Worm (Caenorhabditis elegans) whole organism, L2 larva: ENCODE measurements around the gene Y17G7B.21.

Experiments
- C34F6.9 ChIP-seq: fragments of 150-350 bp; optimal IDR thresholded peaks from 2 replicates; lab custom pipeline; 2014; ENCODE audit warnings: missing biosample characterization, missing genetic modification characterization
- F13H6.1 ChIP-seq: sonication (generic microtip); optimal IDR thresholded peaks from 2 replicates; lab custom pipeline; 2016; ENCODE audit warnings: missing genetic modification characterization, missing compliant biosample characterization
- R02D3.7 ChIP-seq: fragments of 150-350 bp; optimal IDR thresholded peaks from 2 replicates; lab custom pipeline; 2014; ENCODE audit warnings: missing biosample characterization, missing genetic modification characterization
- Y55F3AM.14 ChIP-seq: fragments of 200-800 bp; sonication (Bioruptor generic); optimal IDR thresholded peaks from 2 replicates; lab custom pipeline; 2018; ENCODE audit warnings: mild to moderate bottlenecking, missing genetic modification characterization, missing compliant biosample characterization
- ZK546.5 ChIP-seq: sonication (generic microtip); optimal IDR thresholded peaks from 2 replicates; lab custom pipeline; 2017; ENCODE audit warnings: missing biosample characterization, missing genetic modification characterization
- aly-2 ChIP-seq: fragments of 150-350 bp; optimal IDR thresholded peaks from 2 replicates; lab custom pipeline; 2014; ENCODE audit warnings: missing biosample characterization, missing genetic modification characterization
- ama-1 ChIP-seq: fragments of 150-350 bp; optimal IDR thresholded peaks from 2 replicates; lab custom pipeline; 2018; ENCODE audit warnings: inconsistent platforms
- blmp-1 ChIP-seq: sonication (generic microtip); optimal IDR thresholded peaks from 2 replicates; lab custom pipeline; 2017; ENCODE audit warnings: missing genetic modification characterization, mild to moderate bottlenecking, missing compliant biosample characterization, antibody characterized with exemption, moderate library complexity; ENCODE audit not compliant: insufficient read depth
- ceh-16 ChIP-seq: fragments of 150-350 bp; optimal IDR thresholded peaks from 2 replicates; lab custom pipeline; 2014; ENCODE audit warnings: missing biosample characterization, missing genetic modification characterization
- ceh-82 ChIP-seq: fragments of 150-350 bp; optimal IDR thresholded peaks from 2 replicates; lab custom pipeline; 2014; ENCODE audit warnings: missing biosample characterization, missing genetic modification characterization
- crh-2 ChIP-seq: sonication (generic microtip); optimal IDR thresholded peaks from 2 replicates; lab custom pipeline; 2017; ENCODE audit warnings: missing biosample characterization, missing genetic modification characterization
- dmd-4 ChIP-seq: sonication (generic microtip); optimal IDR thresholded peaks from 2 replicates; lab custom pipeline; 2017; ENCODE audit warnings: missing biosample characterization, missing genetic modification characterization
- egl-27 ChIP-seq: sonication (generic microtip); optimal IDR thresholded peaks from 3 replicates; lab custom pipeline; 2017; ENCODE audit warnings: missing biosample characterization, missing genetic modification reagents, missing genetic modification characterization
- elt-1 ChIP-seq: fragments of 150-350 bp; optimal IDR thresholded peaks from 2 replicates; lab custom pipeline; 2014; ENCODE audit warnings: missing biosample characterization, missing genetic modification characterization
- elt-3 ChIP-seq: sonication (generic microtip); optimal IDR thresholded peaks from 2 replicates; lab custom pipeline; 2017; ENCODE audit warnings: missing biosample characterization, missing genetic modification characterization
- fos-1 ChIP-seq: fragments of 150-350 bp; optimal IDR thresholded peaks from 2 replicates; lab custom pipeline; 2014; ENCODE audit warnings: missing biosample characterization, missing genetic modification characterization
- lin-11 ChIP-seq: fragments of 150-350 bp; sonication (generic microtip); optimal IDR thresholded peaks from 2 replicates; lab custom pipeline; 2014; ENCODE audit warnings: missing biosample characterization, missing genetic modification characterization, inconsistent platforms, mixed read lengths
- lin-13 ChIP-seq: fragments of 150-350 bp; optimal IDR thresholded peaks from 2 replicates; lab custom pipeline; 2014; ENCODE audit warnings: missing biosample characterization, missing genetic modification reagents, missing genetic modification characterization
- lin-39 ChIP-seq: fragments of 150-350 bp; optimal IDR thresholded peaks from 2 replicates; lab custom pipeline; 2014; ENCODE audit warnings: missing biosample characterization, missing genetic modification reagents, missing genetic modification characterization
- lsy-2 ChIP-seq, 2 experiments: fragments of 150-350 bp in 1 of 2; sonication (generic microtip) in 1 of 2; optimal IDR thresholded peaks; 2 replicates each; lab custom pipeline; 2014 to 2017; ENCODE audit warnings: missing biosample characterization in 2 of 2, missing genetic modification characterization in 2 of 2
- mab-5 ChIP-seq: fragments of 150-350 bp; optimal IDR thresholded peaks from 2 replicates; lab custom pipeline; 2014; ENCODE audit warnings: missing biosample characterization, missing genetic modification characterization
- mbf-1 ChIP-seq: sonication (generic microtip); optimal IDR thresholded peaks from 2 replicates; lab custom pipeline; 2017; ENCODE audit warnings: missing biosample characterization, missing genetic modification characterization
- mdl-1 ChIP-seq, 2 experiments: fragments of 150-350 bp in 1 of 2; sonication (generic microtip) in 1 of 2; optimal IDR thresholded peaks; 2 replicates each; lab custom pipeline; 2017; ENCODE audit warnings: missing biosample characterization in 2 of 2, missing genetic modification characterization in 2 of 2
- nhr-10 ChIP-seq: sonication (generic microtip); optimal IDR thresholded peaks from 2 replicates; lab custom pipeline; 2017; ENCODE audit warnings: missing biosample characterization, missing genetic modification characterization
- nhr-11 ChIP-seq: fragments of 150-350 bp; optimal IDR thresholded peaks from 2 replicates; lab custom pipeline; 2014; ENCODE audit warnings: missing biosample characterization, missing genetic modification characterization
- nhr-12 ChIP-seq: fragments of 150-350 bp; optimal IDR thresholded peaks from 2 replicates; lab custom pipeline; 2014; ENCODE audit warnings: missing biosample characterization, missing genetic modification characterization
- nhr-129 ChIP-seq: fragments of 150-350 bp; optimal IDR thresholded peaks from 2 replicates; lab custom pipeline; 2014; ENCODE audit warnings: missing biosample characterization, missing genetic modification characterization
- nhr-21 ChIP-seq: fragments of 150-350 bp; optimal IDR thresholded peaks from 2 replicates; lab custom pipeline; 2014; ENCODE audit warnings: missing biosample characterization, missing genetic modification characterization
- nhr-23 ChIP-seq: fragments of 150-350 bp; optimal IDR thresholded peaks from 2 replicates; lab custom pipeline; 2014; ENCODE audit warnings: missing biosample characterization, missing genetic modification reagents, missing genetic modification characterization
- nhr-237 ChIP-seq: fragments of 150-350 bp; optimal IDR thresholded peaks from 2 replicates; lab custom pipeline; 2014; ENCODE audit warnings: missing biosample characterization, missing genetic modification characterization
- nhr-25 ChIP-seq: fragments of 150-350 bp; sonication (generic microtip); optimal IDR thresholded peaks from 3 replicates; lab custom pipeline; 2014; ENCODE audit warnings: missing biosample characterization, missing genetic modification characterization
- nhr-6 ChIP-seq: fragments of 150-350 bp; optimal IDR thresholded peaks from 2 replicates; lab custom pipeline; 2014; ENCODE audit warnings: missing biosample characterization, missing genetic modification characterization
- nhr-77 ChIP-seq: fragments of 150-350 bp; optimal IDR thresholded peaks from 2 replicates; lab custom pipeline; 2014; ENCODE audit warnings: missing biosample characterization, missing genetic modification characterization
- peb-1 ChIP-seq: fragments of 150-350 bp; optimal IDR thresholded peaks from 2 replicates; lab custom pipeline; 2014; ENCODE audit warnings: missing biosample characterization, missing genetic modification characterization
- sem-4 ChIP-seq: fragments of 150-350 bp; optimal IDR thresholded peaks from 2 replicates; lab custom pipeline; 2014; ENCODE audit warnings: missing biosample characterization, missing genetic modification reagents, missing genetic modification characterization
- skn-1 ChIP-seq: sonication (generic microtip); optimal IDR thresholded peaks from 2 replicates; lab custom pipeline; 2017; ENCODE audit warnings: missing biosample characterization, missing genetic modification characterization
- sma-3 ChIP-seq: sonication (generic microtip); optimal IDR thresholded peaks from 2 replicates; lab custom pipeline; 2016; ENCODE audit warnings: missing genetic modification reagents, missing genetic modification characterization, missing compliant biosample characterization
- sma-9 ChIP-seq, 2 experiments: fragments of 150-350 bp in 1 of 2; sonication (generic microtip) in 1 of 2; optimal IDR thresholded peaks; 2 replicates each; lab custom pipeline; 2014 to 2016; ENCODE audit warnings: missing genetic modification characterization in 2 of 2, mild to moderate bottlenecking in 1 of 2, missing biosample characterization in 1 of 2, missing compliant biosample characterization in 1 of 2, missing genetic modification reagents in 1 of 2, moderate library complexity in 1 of 2
- snpc-4 ChIP-seq: fragments of 150-350 bp; optimal IDR thresholded peaks from 2 replicates; lab custom pipeline; 2014; ENCODE audit warnings: missing biosample characterization, missing genetic modification characterization
- unc-39 ChIP-seq: fragments of 150-350 bp; optimal IDR thresholded peaks from 2 replicates; lab custom pipeline; 2014; ENCODE audit warnings: missing biosample characterization, missing genetic modification characterization
- unc-55 ChIP-seq: fragments of 150-350 bp; sonication (generic microtip); optimal IDR thresholded peaks from 3 replicates; lab custom pipeline; 2014; ENCODE audit warnings: missing biosample characterization, missing genetic modification reagents, missing genetic modification characterization
- unc-62 ChIP-seq: fragments of 150-350 bp; optimal IDR thresholded peaks from 2 replicates; lab custom pipeline; 2014; ENCODE audit warnings: missing biosample characterization, missing genetic modification reagents, missing genetic modification characterization
- zag-1 ChIP-seq: fragments of 150-350 bp; optimal IDR thresholded peaks from 2 replicates; lab custom pipeline; 2014; ENCODE audit warnings: missing biosample characterization, missing genetic modification characterization
- ztf-1 ChIP-seq: fragments of 200-800 bp; sonication (Bioruptor generic); conservative IDR thresholded peaks from 2 replicates; pipeline ENCODE4 v1.3.6; 2022; ENCODE audit warnings: missing genetic modification characterization, missing compliant biosample characterization
- ztf-11 ChIP-seq: sonication (generic microtip); optimal IDR thresholded peaks from 2 replicates; lab custom pipeline; 2017; ENCODE audit warnings: missing biosample characterization, missing genetic modification characterization

The Y17G7B.21 gene

DNA sequence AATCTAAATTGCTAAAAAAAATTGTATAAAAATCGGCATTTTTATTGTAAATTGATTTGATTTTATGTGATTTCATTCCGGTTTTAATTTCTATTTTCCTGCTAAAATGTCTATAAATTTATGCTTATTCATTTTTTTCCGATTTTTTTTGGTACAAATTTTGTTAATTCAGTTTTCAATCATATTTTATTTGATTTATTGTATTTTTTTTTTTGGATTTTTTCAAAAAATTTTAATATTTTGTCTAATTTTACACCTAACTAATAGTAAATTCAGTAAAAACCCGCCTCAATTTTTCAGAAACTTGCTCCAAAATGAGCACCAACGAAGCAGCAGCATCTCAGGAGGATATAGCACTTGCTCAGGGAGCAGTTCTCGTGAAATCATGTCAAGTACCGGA lies 15.2 kb upstream of the Y17G7B.21 start, which contains the start of gene dhps-1:
Gene dhps-1 (plus strand): TSS at position 301 of the 400 bp plus-strand sequence.
- no peak for TF ChIP-seq ztf-11 (tag; lab: Kevin White, UChicago)
- no peak for TF ChIP-seq sma-3 (GFP tag; lab: Kevin White, UChicago)
- no peak for TF ChIP-seq aly-2
- TF ChIP-seq lin-11 (tag; lab: Kevin White, UChicago) = no peak
- TF ChIP-seq R02D3.7 = no peak
- no peak for TF ChIP-seq fos-1

DNA sequence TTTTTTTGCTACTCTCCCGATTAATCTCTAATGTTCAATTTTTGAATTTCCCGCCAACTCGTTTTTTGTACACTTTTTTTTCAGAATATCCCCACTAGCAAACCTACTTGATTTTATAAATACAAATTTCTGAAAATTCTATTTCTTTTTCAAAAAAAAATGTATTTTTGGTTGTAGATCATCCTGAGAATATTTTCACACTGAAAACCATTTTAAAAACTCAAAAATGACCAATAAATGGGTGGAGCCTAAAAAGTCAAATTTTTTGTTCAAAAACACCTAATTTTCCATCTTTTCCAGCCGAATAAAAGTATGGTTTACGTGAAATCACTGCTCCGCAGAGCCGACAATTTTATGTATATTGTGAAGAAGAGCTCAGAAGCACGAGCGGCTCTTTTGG lies 11.3 kb upstream of the Y17G7B.21 start, which contains the start of gene Y17G7B.3:
Gene Y17G7B.3 (plus strand): TSS at position 301 of the 400 bp plus-strand sequence.
- TF ChIP-seq nhr-21 (tag; lab: Kevin White, UChicago) (no peak), nhr-12 (tag; lab: Kevin White, UChicago) (no peak), elt-1 (tag; lab: Kevin White, UChicago) (no peak), mab-5 (tag; lab: Kevin White, UChicago) (no peak), crh-2 (tag; lab: Kevin White, UChicago) (no peak), lin-13 (GFP tag; lab: Kevin White, UChicago) (no peak), nhr-11 (tag; lab: Kevin White, UChicago) (no peak), nhr-25 (tag; lab: Kevin White, UChicago) (no peak), ceh-16 (no peak), sma-9 (GFP tag; optimal IDR thresholded peaks at IDR 0.05; lab: Kevin White, UChicago) (no peak), sma-9 (tag; optimal IDR thresholded peaks at IDR 0.05; lab: Kevin White, UChicago) (no peak), lin-11 (tag; lab: Kevin White, UChicago) (no peak), unc-55 (GFP tag; lab: Kevin White, UChicago) (no peak), ceh-82 (tag; lab: Kevin White, UChicago) (no peak), unc-39 (tag; lab: Kevin White, UChicago) (no peak), ZK546.5 (tag; lab: Kevin White, UChicago) (no peak), lin-39 (tag; lab: Kevin White, UChicago) (no peak), elt-3 (tag; lab: Kevin White, UChicago) (no peak), lsy-2 (tag; optimal IDR thresholded peaks at IDR 0.05; lab: Kevin White, UChicago) (no peak), sem-4 (tag; lab: Kevin White, UChicago) (no peak)

DNA sequence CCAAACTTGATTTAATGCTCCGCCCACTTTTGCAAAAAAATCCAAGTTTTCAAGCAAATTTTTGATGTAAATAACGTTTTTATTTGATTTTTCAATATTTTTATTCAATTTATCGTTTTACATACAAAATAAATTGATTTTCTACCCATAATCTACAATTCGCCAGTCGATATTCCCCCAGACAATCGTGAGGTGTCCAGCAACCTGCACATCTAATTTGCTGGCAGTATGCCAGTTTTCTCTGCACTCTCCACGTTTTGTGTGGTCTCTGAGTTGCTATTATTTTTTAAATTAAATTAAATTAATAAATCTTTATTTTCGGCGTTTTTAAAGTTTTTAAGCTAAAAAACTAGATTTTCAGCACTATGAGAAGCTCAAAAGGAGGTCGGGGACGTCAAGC lies 2.6 kb upstream of the Y17G7B.21 start:
- TF ChIP-seq ZK546.5 (tag; lab: Kevin White, UChicago) = peak; percentile 99
- no peak for TF ChIP-seq peb-1 (tag; lab: Kevin White, UChicago)
- TF ChIP-seq aly-2 = no peak
- no peak for TF ChIP-seq unc-39 (tag; lab: Kevin White, UChicago)
- no peak for TF ChIP-seq ztf-1 (GFP tag; lab: Robert Waterston, UW)
- no peak for TF ChIP-seq nhr-23
- TF ChIP-seq ceh-82 (tag; lab: Kevin White, UChicago) = peak; percentile 46
- no peak for TF ChIP-seq dmd-4
- peak; percentile 71 for TF ChIP-seq blmp-1
- TF ChIP-seq nhr-6 (tag; lab: Kevin White, UChicago) = peak; percentile 93
- TF ChIP-seq ceh-16 = no peak
- peak; percentile 88 for TF ChIP-seq lin-11 (tag; lab: Kevin White, UChicago)
- TF ChIP-seq unc-62 (GFP tag; lab: Kevin White, UChicago) = no peak
- peak; percentile 80 for TF ChIP-seq nhr-77
- peak; percentile 10 for TF ChIP-seq R02D3.7
- TF ChIP-seq nhr-21 (tag; lab: Kevin White, UChicago) = peak; percentile 90
- peak; percentile 41 for TF ChIP-seq nhr-129 (tag; lab: Kevin White, UChicago)
- TF ChIP-seq zag-1 = no peak
- peak; percentile 80 for TF ChIP-seq fos-1
- no peak for TF ChIP-seq elt-3 (tag; lab: Kevin White, UChicago)
- peak; percentile 24 for TF ChIP-seq nhr-237 (tag; lab: Kevin White, UChicago)
- peak; percentile 89 for TF ChIP-seq unc-55 (GFP tag; lab: Kevin White, UChicago)
- no peak for TF ChIP-seq nhr-12 (tag; lab: Kevin White, UChicago)
- peak; percentile 72 for TF ChIP-seq egl-27 (tag; lab: Kevin White, UChicago)
- TF ChIP-seq nhr-11 (tag; lab: Kevin White, UChicago) = no peak
- peak; percentile 85 for TF ChIP-seq F13H6.1
- no peak for TF ChIP-seq Y55F3AM.14 (GFP tag; lab: Kevin White, UChicago)
- TF ChIP-seq mbf-1 (tag; lab: Kevin White, UChicago) = no peak
- TF ChIP-seq lin-13 (GFP tag; lab: Kevin White, UChicago) = peak; percentile 93
- peak; percentile 58 for TF ChIP-seq snpc-4
- TF ChIP-seq elt-1 (tag; lab: Kevin White, UChicago) = no peak
- TF ChIP-seq ama-1 (lab: Kevin White, UChicago) = no peak
- peak; percentile 89 for TF ChIP-seq C34F6.9 (tag; lab: Kevin White, UChicago)
- peak; percentile 92 for TF ChIP-seq nhr-25 (tag; lab: Kevin White, UChicago)
- peak; percentile 17 for TF ChIP-seq nhr-10
- peak; percentile 97 for TF ChIP-seq sma-3 (GFP tag; lab: Kevin White, UChicago)
- TF ChIP-seq lsy-2 (tag; optimal IDR thresholded peaks at IDR 0.05; lab: Kevin White, UChicago) = peak; percentile 85 to 96
- peak; percentile 93 for TF ChIP-seq crh-2 (tag; lab: Kevin White, UChicago)
- TF ChIP-seq ztf-11 (tag; lab: Kevin White, UChicago) = no peak
- no peak for TF ChIP-seq skn-1 (tag; lab: Kevin White, UChicago)
- TF ChIP-seq lin-39 (tag; lab: Kevin White, UChicago) = no peak
- TF ChIP-seq mab-5 (tag; lab: Kevin White, UChicago) = peak; percentile 81
- TF ChIP-seq sem-4 (tag; lab: Kevin White, UChicago) = peak; percentile 92
- peak; percentile 14 to 55 for TF ChIP-seq mdl-1 (tag; optimal IDR thresholded peaks at IDR 0.05; lab: Kevin White, UChicago)
